Worm (Caenorhabditis elegans) whole organism, midembryonic: ENCODE results near the gene Y38H6C.18.

Experiments
- T22C8.4 ChIP-seq: fragments of 200-800 bp; sonication (Bioruptor generic); IDR thresholded peaks from 2 replicates; pipeline ENCODE4 v1.3.6; 2022; ENCODE audit warnings: missing genetic modification characterization, missing compliant biosample characterization
- cog-1 ChIP-seq: sonication (generic microtip); optimal IDR thresholded peaks from 2 replicates; lab custom pipeline; 2016; ENCODE audit warnings: missing genetic modification characterization, missing compliant biosample characterization
- flt-1 ChIP-seq: fragments of 200-800 bp; sonication (Bioruptor generic); IDR thresholded peaks from 2 replicates; pipeline ENCODE4 v1.3.6; 2022; ENCODE audit warnings: missing genetic modification characterization, missing compliant biosample characterization
- klf-2 ChIP-seq: fragments of 200-800 bp; sonication (Bioruptor generic); conservative IDR thresholded peaks from 2 replicates; pipeline ENCODE4 v1.3.6; 2022; ENCODE audit warnings: missing genetic modification reagents, missing genetic modification characterization, missing compliant biosample characterization
- med-1 ChIP-seq: sonication (generic microtip); optimal IDR thresholded peaks from 2 replicates; lab custom pipeline; 2017; ENCODE audit warnings: missing genetic modification characterization, mild to moderate bottlenecking, missing compliant biosample characterization, antibody characterized with exemption, missing genetic modification reagents; ENCODE audit not compliant: insufficient read depth
- ref-1 ChIP-seq: fragments of 200-800 bp; sonication (Bioruptor generic); conservative IDR thresholded peaks from 2 replicates; pipeline ENCODE4 v1.3.6; 2022; ENCODE audit warnings: missing genetic modification reagents, missing genetic modification characterization, missing compliant biosample characterization
- tab-1 ChIP-seq: fragments of 200-800 bp; sonication (Bioruptor generic); IDR thresholded peaks from 2 replicates; pipeline ENCODE4 v1.3.6; 2022; ENCODE audit warnings: missing genetic modification characterization, missing compliant biosample characterization
- ztf-23 ChIP-seq: fragments of 200-800 bp; sonication (Bioruptor generic); IDR thresholded peaks from 2 replicates; pipeline ENCODE4 v1.3.6; 2022; ENCODE audit warnings: missing genetic modification reagents, missing genetic modification characterization, missing compliant biosample characterization
- ztf-29 ChIP-seq: fragments of 200-800 bp; sonication (Bioruptor generic); IDR thresholded peaks from 2 replicates; pipeline ENCODE4 v1.3.6; 2022; ENCODE audit warnings: missing genetic modification reagents, missing genetic modification characterization, missing compliant biosample characterization

The Y38H6C.18 gene

ce11 chrV:20539055-20539454, 7.9 kb downstream of the Y38H6C.18 start, which contains the start of gene Y38H6C.16:
Gene Y38H6C.16 (minus strand): TSS chrV:20539347.
- TF ChIP-seq tab-1 (no peak), med-1 (GFP tag; lab: Kevin White, UChicago) (no peak), ref-1 (GFP tag; lab: Robert Waterston, UW) (no peak), T22C8.4 (GFP tag; lab: Robert Waterston, UW) (no peak), cog-1 (tag; lab: Kevin White, UChicago) (no peak), flt-1 (GFP tag; lab: Robert Waterston, UW) (no peak), klf-2 (GFP tag; lab: Robert Waterston, UW) (no peak), ztf-29 (GFP tag; lab: Robert Waterston, UW) (no peak), ztf-23 (GFP tag; lab: Robert Waterston, UW) (no peak)

DNA sequence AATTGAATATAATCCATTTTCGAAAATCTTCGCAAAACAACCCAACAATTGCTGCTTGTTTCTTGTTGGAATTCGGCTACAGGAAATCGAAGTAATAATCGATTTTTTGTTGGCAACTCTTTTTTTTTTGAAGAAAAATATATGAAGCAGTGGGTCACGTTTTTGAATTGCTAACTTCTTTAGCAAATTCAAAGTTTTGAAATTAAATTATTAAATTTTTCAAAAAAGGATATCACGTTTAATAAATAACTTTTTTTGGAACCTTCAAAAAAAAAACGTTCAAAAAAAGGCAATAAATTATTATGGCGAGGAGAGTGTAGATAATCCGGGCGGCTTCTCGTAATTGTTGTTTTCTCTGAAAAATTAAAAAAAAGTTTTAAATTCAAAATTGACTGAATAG, 10.7 kb downstream of the Y38H6C.18 start, which contains the start of gene Y38H6C.15:
Gene Y38H6C.15, minus strand, starts transcription at position 101 of the 400 bp plus-strand sequence.
- TF ChIP-seq ztf-29 (GFP tag; lab: Robert Waterston, UW) = no peak
- no peak for TF ChIP-seq klf-2 (GFP tag; lab: Robert Waterston, UW)
- TF ChIP-seq flt-1 (GFP tag; lab: Robert Waterston, UW) = no peak
- no peak for TF ChIP-seq ztf-23 (GFP tag; lab: Robert Waterston, UW)
- no peak for TF ChIP-seq ref-1 (GFP tag; lab: Robert Waterston, UW)
- TF ChIP-seq med-1 (GFP tag; lab: Kevin White, UChicago) = no peak
- no peak for TF ChIP-seq cog-1 (tag; lab: Kevin White, UChicago)
- TF ChIP-seq tab-1 = no peak
- no peak for TF ChIP-seq T22C8.4 (GFP tag; lab: Robert Waterston, UW)

- TF ChIP-seq tab-1 = no peak
- TF ChIP-seq med-1 (GFP tag; lab: Kevin White, UChicago) = no peak
- TF ChIP-seq klf-2 (GFP tag; lab: Robert Waterston, UW) = no peak
- no peak for TF ChIP-seq flt-1 (GFP tag; lab: Robert Waterston, UW)
- TF ChIP-seq ref-1 (GFP tag; lab: Robert Waterston, UW) = no peak
- no peak for TF ChIP-seq cog-1 (tag; lab: Kevin White, UChicago)
- TF ChIP-seq ztf-23 (GFP tag; lab: Robert Waterston, UW) = no peak
- TF ChIP-seq T22C8.4 (GFP tag; lab: Robert Waterston, UW) = no peak
- no peak for TF ChIP-seq ztf-29 (GFP tag; lab: Robert Waterston, UW)
Observed at ce11 chrV:20534072-20534471, 12.9 kb downstream of the Y38H6C.18 start, which contains the start of gene famh-161. Gene famh-161 (minus strand): TSS chrV:20534172.

DNA sequence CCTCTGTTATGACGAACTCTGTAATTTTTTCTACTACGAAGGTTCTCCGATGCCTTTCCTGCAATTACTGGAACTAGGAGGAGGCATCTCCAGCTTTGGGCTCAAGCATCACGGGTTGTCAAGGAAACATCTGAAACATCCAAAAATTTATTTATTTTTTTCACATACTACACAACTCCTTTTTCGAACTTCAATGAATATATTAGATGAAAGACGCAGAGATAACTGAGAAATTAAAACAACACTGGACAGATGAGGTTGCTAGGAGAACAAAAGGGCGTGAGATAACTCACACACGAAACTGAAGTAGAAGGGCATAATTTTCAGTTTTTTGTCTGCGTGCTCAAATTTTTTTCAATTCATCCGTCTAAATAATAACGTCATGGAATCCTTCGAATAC, 19.5 kb downstream of the Y38H6C.18 start, which contains the start of gene Y38H6C.13:
Gene Y38H6C.13, plus strand, starts transcription at position 301 of the 400 bp plus-strand sequence.
- TF ChIP-seq tab-1 (no peak), klf-2 (GFP tag; lab: Robert Waterston, UW) (no peak), T22C8.4 (GFP tag; lab: Robert Waterston, UW) (no peak), cog-1 (tag; lab: Kevin White, UChicago) (no peak), ztf-23 (GFP tag; lab: Robert Waterston, UW) (no peak), ref-1 (GFP tag; lab: Robert Waterston, UW) (no peak), flt-1 (GFP tag; lab: Robert Waterston, UW) (no peak), med-1 (GFP tag; lab: Kevin White, UChicago) (no peak), ztf-29 (GFP tag; lab: Robert Waterston, UW) (no peak)

- TF ChIP-seq ref-1 (GFP tag; lab: Robert Waterston, UW) = no peak
- no peak for TF ChIP-seq ztf-23 (GFP tag; lab: Robert Waterston, UW)
- TF ChIP-seq ztf-29 (GFP tag; lab: Robert Waterston, UW) = no peak
- TF ChIP-seq cog-1 (tag; lab: Kevin White, UChicago) = no peak
- TF ChIP-seq flt-1 (GFP tag; lab: Robert Waterston, UW) = no peak
- TF ChIP-seq T22C8.4 (GFP tag; lab: Robert Waterston, UW) = no peak
- TF ChIP-seq klf-2 (GFP tag; lab: Robert Waterston, UW) = no peak
- no peak for TF ChIP-seq tab-1
- TF ChIP-seq med-1 (GFP tag; lab: Kevin White, UChicago) = no peak
Observed at ce11 chrV:20525816-20526459, 21.0 kb downstream of the Y38H6C.18 start, which contains the start of the genes srh-166 and Y38H6C.24. Gene srh-166 (minus strand): TSS chrV:20525866. Gene Y38H6C.24 (plus strand): TSS chrV:20526435.

DNA sequence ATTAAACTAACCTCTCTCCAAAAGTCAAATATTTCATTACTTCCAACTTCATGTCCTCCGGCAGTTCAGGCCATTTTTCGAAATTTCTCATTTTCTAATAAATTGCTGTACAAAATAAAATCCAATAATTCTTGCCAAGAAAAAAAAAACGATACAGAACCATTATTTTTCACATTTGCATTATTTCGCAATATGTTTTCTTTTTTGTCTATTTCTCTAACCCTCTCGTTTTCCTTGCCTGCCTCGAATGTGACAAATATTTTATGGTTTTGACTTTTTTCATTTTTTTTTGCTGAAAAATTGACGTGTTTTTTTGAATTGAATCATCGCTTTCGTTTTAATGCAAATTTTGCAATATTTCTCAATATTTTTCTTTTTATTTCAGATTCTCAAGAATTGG, 24.7 kb downstream of the Y38H6C.18 start, which contains the start of the genes Y38H6C.9 and fbxa-150:
Gene Y38H6C.9, minus strand, starts transcription at position 52 of the 400 bp plus-strand sequence.
Gene fbxa-150, plus strand, starts transcription at position 380 of the 400 bp plus-strand sequence.
- no peak for TF ChIP-seq med-1 (GFP tag; lab: Kevin White, UChicago)
- TF ChIP-seq flt-1 (GFP tag; lab: Robert Waterston, UW) = no peak
- no peak for TF ChIP-seq cog-1 (tag; lab: Kevin White, UChicago)
- no peak for TF ChIP-seq ztf-29 (GFP tag; lab: Robert Waterston, UW)
- no peak for TF ChIP-seq tab-1
- no peak for TF ChIP-seq klf-2 (GFP tag; lab: Robert Waterston, UW)
- TF ChIP-seq ref-1 (GFP tag; lab: Robert Waterston, UW) = no peak
- no peak for TF ChIP-seq ztf-23 (GFP tag; lab: Robert Waterston, UW)
- no peak for TF ChIP-seq T22C8.4 (GFP tag; lab: Robert Waterston, UW)

ce11 chrV:20518927-20519326, 28.0 kb downstream of the Y38H6C.18 start, which contains the start of gene Y38H6C.25:
Gene Y38H6C.25 (plus strand): TSS chrV:20519227.
- TF ChIP-seq ztf-29 (GFP tag; lab: Robert Waterston, UW) (no peak), ref-1 (GFP tag; lab: Robert Waterston, UW) (no peak), T22C8.4 (GFP tag; lab: Robert Waterston, UW) (no peak), flt-1 (GFP tag; lab: Robert Waterston, UW) (no peak), cog-1 (tag; lab: Kevin White, UChicago) (no peak), med-1 (GFP tag; lab: Kevin White, UChicago) (no peak), klf-2 (GFP tag; lab: Robert Waterston, UW) (no peak), tab-1 (no peak), ztf-23 (GFP tag; lab: Robert Waterston, UW) (no peak)

DNA sequence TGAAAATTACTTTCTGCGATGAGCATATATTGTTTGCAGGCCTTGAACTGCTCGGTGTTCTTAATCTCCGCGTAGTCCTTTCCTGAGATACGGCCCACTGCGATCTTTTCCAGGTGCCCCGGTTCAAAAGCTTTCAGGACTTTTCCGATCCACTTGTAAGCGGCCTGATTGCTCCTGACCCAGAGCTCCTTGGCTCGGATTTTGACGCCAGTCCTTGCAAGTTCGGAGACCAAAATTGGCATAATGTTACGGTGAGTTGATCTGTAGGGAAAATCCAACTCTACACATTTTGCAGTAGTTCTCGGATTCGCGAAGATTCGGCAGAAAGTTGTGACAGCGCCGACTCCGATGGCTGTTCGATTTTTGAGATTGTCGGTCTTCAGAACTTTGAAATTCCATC, 29.9 kb downstream of the Y38H6C.18 start:
- TF ChIP-seq ztf-29 (GFP tag; lab: Robert Waterston, UW) = no peak
- no peak for TF ChIP-seq cog-1 (tag; lab: Kevin White, UChicago)
- no peak for TF ChIP-seq ref-1 (GFP tag; lab: Robert Waterston, UW)
- no peak for TF ChIP-seq tab-1
- no peak for TF ChIP-seq med-1 (GFP tag; lab: Kevin White, UChicago)
- TF ChIP-seq ztf-23 (GFP tag; lab: Robert Waterston, UW) = no peak
- TF ChIP-seq T22C8.4 (GFP tag; lab: Robert Waterston, UW) = no peak
- TF ChIP-seq flt-1 (GFP tag; lab: Robert Waterston, UW) = no peak
- no peak for TF ChIP-seq klf-2 (GFP tag; lab: Robert Waterston, UW)
